Fruit fly (Drosophila melanogaster) whole organism, embryonic: ENCODE data around the gene Cpsf73.

Experiments
- Aef1 ChIP-seq: fragments of 200-800 bp; sonication (Bioruptor generic); IDR thresholded peaks from 3 replicates; pipeline ENCODE4 v1.3.6; 2022; ENCODE audit warnings: missing biosample characterization, missing genetic modification characterization
- Atf-2 ChIP-seq: fragments of 200-800 bp; sonication (Bioruptor generic); optimal IDR thresholded peaks from 2 replicates; lab custom pipeline; 2016; ENCODE audit warnings: missing biosample characterization, missing genetic modification characterization
- CG12071 ChIP-seq: fragments of 200-800 bp; sonication (Bioruptor generic); optimal IDR thresholded peaks from 3 replicates; lab custom pipeline; 2018; ENCODE audit warnings: missing biosample characterization, mild to moderate bottlenecking, missing genetic modification characterization
- CG12659 ChIP-seq: fragments of 200-800 bp; sonication (Bioruptor generic); optimal IDR thresholded peaks from 3 replicates; lab custom pipeline; 2017; ENCODE audit warnings: mild to moderate bottlenecking, missing biosample characterization, missing genetic modification reagents, missing genetic modification characterization
- CG12744 ChIP-seq: fragments of 200-800 bp; sonication (Bioruptor generic); optimal IDR thresholded peaks from 2 replicates; lab custom pipeline; 2016; ENCODE audit warnings: missing biosample characterization, missing genetic modification characterization
- CG13424 ChIP-seq: fragments of 200-800 bp; sonication (Bioruptor generic); optimal IDR thresholded peaks from 2 replicates; lab custom pipeline; 2019; ENCODE audit warnings: missing biosample characterization, mild to moderate bottlenecking, missing genetic modification characterization, moderate library complexity
- CG13624 ChIP-seq: fragments of 200-800 bp; sonication (Bioruptor generic); optimal IDR thresholded peaks from 2 replicates; lab custom pipeline; 2016; ENCODE audit warnings: missing biosample characterization, missing genetic modification characterization
- CG1529 ChIP-seq: fragments of 200-800 bp; sonication (Bioruptor generic); optimal IDR thresholded peaks from 3 replicates; lab custom pipeline; 2018; ENCODE audit warnings: missing biosample characterization, missing genetic modification characterization
- CG1602 ChIP-seq: fragments of 200-800 bp; sonication (Bioruptor generic); optimal IDR thresholded peaks from 3 replicates; lab custom pipeline; 2016; ENCODE audit warnings: missing biosample characterization, missing genetic modification characterization
- CG17829 ChIP-seq: fragments of 200-800 bp; optimal IDR thresholded peaks from 2 replicates; lab custom pipeline; 2019; ENCODE audit warnings: missing biosample characterization, mild to moderate bottlenecking, missing genetic modification characterization, moderate library complexity
- CG18011 ChIP-seq: fragments of 200-800 bp; sonication (Bioruptor generic); optimal IDR thresholded peaks from 2 replicates; lab custom pipeline; 2017; ENCODE audit warnings: missing biosample characterization, missing genetic modification characterization, mild to moderate bottlenecking, moderate library complexity, missing genotype
- CG30431 ChIP-seq: fragments of 200-800 bp; sonication (Bioruptor generic); optimal IDR thresholded peaks from 2 replicates; lab custom pipeline; 2017; ENCODE audit warnings: missing biosample characterization, missing genetic modification characterization
- CG3065 ChIP-seq: fragments of 200-800 bp; sonication (Bioruptor generic); optimal IDR thresholded peaks from 2 replicates; lab custom pipeline; 2016; ENCODE audit warnings: missing biosample characterization, missing genetic modification characterization
- CG6813 ChIP-seq: fragments of 200-800 bp; sonication (Bioruptor generic); optimal IDR thresholded peaks from 2 replicates; lab custom pipeline; 2017; ENCODE audit warnings: missing biosample characterization, missing genetic modification characterization, mild to moderate bottlenecking, moderate library complexity, missing genetic modification reagents
- CG8089 ChIP-seq: fragments of 200-800 bp; sonication (Bioruptor generic); optimal IDR thresholded peaks from 3 replicates; lab custom pipeline; 2016; ENCODE audit warnings: missing biosample characterization, missing genetic modification characterization
- CG8290 ChIP-seq, 3 experiments: fragments of 200-800 bp; sonication (Bioruptor generic); optimal IDR thresholded peaks; 2 replicates each; lab custom pipeline; 2016 to 2019; ENCODE audit warnings: missing biosample characterization in 3 of 3, missing genetic modification characterization in 3 of 3, mild to moderate bottlenecking in 2 of 3, moderate library complexity in 1 of 3
- CG8924 ChIP-seq: fragments of 200-800 bp; optimal IDR thresholded peaks from 3 replicates; lab custom pipeline; 2019; ENCODE audit warnings: missing biosample characterization, mild to moderate bottlenecking, missing genetic modification characterization, moderate library complexity
- Deaf1 ChIP-seq: fragments of 200-800 bp; optimal IDR thresholded peaks from 3 replicates; lab custom pipeline; 2019; ENCODE audit warnings: missing biosample characterization, mild to moderate bottlenecking, missing genetic modification characterization, moderate library complexity
- H15 ChIP-seq: fragments of 200-800 bp; sonication (Bioruptor generic); IDR thresholded peaks from 3 replicates; pipeline ENCODE4 v1.3.6; 2022; ENCODE audit warnings: missing biosample characterization, missing genetic modification characterization
- HHEX ChIP-seq: fragments of 200-800 bp; sonication (Bioruptor generic); optimal IDR thresholded peaks from 3 replicates; lab custom pipeline; 2017; ENCODE audit warnings: missing biosample characterization, mild to moderate bottlenecking, missing genetic modification characterization, missing genetic modification reagents
- HLH3B ChIP-seq: fragments of 200-800 bp; sonication (Bioruptor generic); IDR thresholded peaks from 2 replicates; pipeline ENCODE4 v1.3.6; 2022; ENCODE audit warnings: missing biosample characterization, missing genetic modification characterization
- MESR4 ChIP-seq: fragments of 200-800 bp; sonication (Bioruptor generic); optimal IDR thresholded peaks from 2 replicates; lab custom pipeline; 2018; ENCODE audit warnings: missing biosample characterization, mild to moderate bottlenecking, missing genetic modification characterization, moderate library complexity
- MTF-1 ChIP-seq: fragments of 200-800 bp; sonication (Bioruptor generic); optimal IDR thresholded peaks from 2 replicates; lab custom pipeline; 2018; ENCODE audit warnings: missing biosample characterization, mild to moderate bottlenecking, missing genetic modification characterization, borderline replicate concordance
- Med ChIP-seq: fragments of 200-800 bp; sonication (Bioruptor generic); peaks from one replicate; lab custom pipeline; 2016; ENCODE audit warnings: missing biosample characterization, missing genetic modification characterization, mild to moderate bottlenecking, inconsistent platforms, moderate library complexity
- Myb ChIP-seq: fragments of 200-800 bp; sonication (Bioruptor generic); optimal IDR thresholded peaks from 2 replicates; lab custom pipeline; 2016; ENCODE audit warnings: missing biosample characterization, missing genetic modification characterization
- NK7.1 ChIP-seq: fragments of 200-800 bp; sonication (Bioruptor generic); optimal IDR thresholded peaks from 3 replicates; lab custom pipeline; 2016; ENCODE audit warnings: missing biosample characterization, missing genetic modification characterization
- Oaz ChIP-seq: fragments of 200-800 bp; sonication (Bioruptor generic); IDR thresholded peaks from 2 replicates; pipeline ENCODE4 v1.3.6; 2022; ENCODE audit warnings: missing biosample characterization, missing genetic modification characterization
- Sry-δ ChIP-seq: fragments of 200-800 bp; sonication (Bioruptor generic); optimal IDR thresholded peaks from 2 replicates; lab custom pipeline; 2016; ENCODE audit warnings: missing biosample characterization, missing genetic modification characterization
- Ssrp ChIP-seq: fragments of 200-800 bp; sonication (Bioruptor generic); optimal IDR thresholded peaks from 2 replicates; lab custom pipeline; 2018; ENCODE audit warnings: missing biosample characterization, mild to moderate bottlenecking, missing genetic modification characterization, moderate library complexity
- Tbp ChIP-seq: fragments of >200 bp; optimal IDR thresholded peaks from 2 replicates; lab custom pipeline; 2018; ENCODE audit warnings: missing biosample characterization, missing genetic modification characterization
- bsh ChIP-seq, 2 experiments: fragments of 200-800 bp; sonication (Bioruptor generic); optimal IDR thresholded peaks; 2 replicates each; lab custom pipeline; 2017 to 2018; ENCODE audit warnings: mild to moderate bottlenecking in 2 of 2, missing biosample characterization in 2 of 2, missing genetic modification characterization in 2 of 2, moderate library complexity in 1 of 2
- btn ChIP-seq: fragments of 200-800 bp; sonication (Bioruptor generic); optimal IDR thresholded peaks from 2 replicates; lab custom pipeline; 2016; ENCODE audit warnings: missing biosample characterization, missing genetic modification characterization
- ci ChIP-seq: fragments of 200-800 bp; sonication (Bioruptor generic); IDR thresholded peaks from 3 replicates; pipeline ENCODE4 v1.3.6; 2022; ENCODE audit warnings: missing biosample characterization, missing genetic modification characterization
- danr ChIP-seq: fragments of 200-800 bp; sonication (Bioruptor generic); IDR thresholded peaks from 2 replicates; pipeline ENCODE4 v1.3.6; 2022; ENCODE audit warnings: missing biosample characterization, missing genetic modification characterization
- ems ChIP-seq: fragments of 200-800 bp; sonication (Bioruptor generic); optimal IDR thresholded peaks from 3 replicates; lab custom pipeline; 2016; ENCODE audit warnings: missing biosample characterization, missing genetic modification characterization
- exex ChIP-seq: fragments of 200-800 bp; sonication (Bioruptor generic); optimal IDR thresholded peaks from 4 replicates; lab custom pipeline; 2018; ENCODE audit warnings: missing biosample characterization, mild to moderate bottlenecking, missing genetic modification characterization, moderate library complexity
- fu2 ChIP-seq: fragments of 200-800 bp; sonication (Bioruptor generic); optimal IDR thresholded peaks from 2 replicates; lab custom pipeline; 2016; ENCODE audit warnings: missing biosample characterization, missing genetic modification characterization
- insv ChIP-seq, 2 experiments: fragments of 200-800 bp; sonication (Bioruptor generic); optimal IDR thresholded peaks; 3 replicates each; lab custom pipeline; 2016 to 2018; ENCODE audit warnings: missing biosample characterization in 2 of 2, missing genetic modification characterization in 2 of 2
- kni ChIP-seq: fragments of 200-800 bp; sonication (Bioruptor generic); optimal IDR thresholded peaks from 3 replicates; lab custom pipeline; 2017; ENCODE audit warnings: mild to moderate bottlenecking, missing biosample characterization, missing genetic modification reagents, missing genetic modification characterization
- lola ChIP-seq, 3 experiments: fragments of >200 bp in 2 of 3; fragments of 200-800 bp in 1 of 3; sonication (Bioruptor generic) in 1 of 3; optimal IDR thresholded peaks; 2 replicates each; lab custom pipeline; 2017 to 2019; ENCODE audit warnings: missing biosample characterization in 3 of 3, missing genetic modification characterization in 3 of 3, mild to moderate bottlenecking in 1 of 3, moderate library complexity in 1 of 3
- lov ChIP-seq, 2 experiments: fragments of 200-800 bp in 1 of 2; fragments of >200 bp in 1 of 2; sonication (Bioruptor generic) in 1 of 2; IDR thresholded peaks in 1 of 2; optimal IDR thresholded peaks in 1 of 2; 2 replicates in 1 of 2; 3 replicates in 1 of 2; pipeline versions ENCODE4 v1.3.6 to Lab custom; 2017 to 2022; ENCODE audit warnings: missing biosample characterization in 1 of 2, missing genetic modification characterization in 1 of 2
- nmo ChIP-seq: fragments of 200-800 bp; sonication (Bioruptor generic); optimal IDR thresholded peaks from 2 replicates; lab custom pipeline; 2018; ENCODE audit warnings: missing biosample characterization, mild to moderate bottlenecking, missing genetic modification characterization, moderate library complexity
- nom ChIP-seq: fragments of 200-800 bp; sonication (Bioruptor generic); optimal IDR thresholded peaks from 2 replicates; lab custom pipeline; 2017; ENCODE audit warnings: missing biosample characterization, missing genetic modification characterization, mild to moderate bottlenecking, moderate library complexity, missing genetic modification reagents
- schlank ChIP-seq: fragments of 200-800 bp; sonication (Bioruptor generic); optimal IDR thresholded peaks from 2 replicates; lab custom pipeline; 2018; ENCODE audit warnings: missing biosample characterization, mild to moderate bottlenecking, missing genetic modification characterization
- sens-2 ChIP-seq: fragments of 200-800 bp; sonication (Bioruptor generic); IDR thresholded peaks from 2 replicates; pipeline ENCODE4 v1.3.6; 2022; ENCODE audit warnings: missing biosample characterization, missing genetic modification characterization
- slou ChIP-seq: fragments of 200-800 bp; sonication (Bioruptor generic); optimal IDR thresholded peaks from 3 replicates; lab custom pipeline; 2016; ENCODE audit warnings: missing biosample characterization, missing genetic modification characterization
- sna ChIP-seq: fragments of 200-800 bp; sonication (Bioruptor generic); IDR thresholded peaks from 2 replicates; pipeline ENCODE4 v1.3.6; 2022; ENCODE audit warnings: missing biosample characterization, missing genetic modification characterization; ENCODE audit not compliant: partially characterized antibody
- tll ChIP-seq, 2 experiments: fragments of 200-800 bp in 1 of 2; fragments of >200 bp in 1 of 2; sonication (Bioruptor generic) in 1 of 2; optimal IDR thresholded peaks; 2 replicates each; lab custom pipeline; 2017 to 2019; ENCODE audit warnings: missing biosample characterization in 2 of 2, missing genetic modification characterization in 2 of 2, mild to moderate bottlenecking in 1 of 2, moderate library complexity in 1 of 2
- trem ChIP-seq: fragments of 200-800 bp; optimal IDR thresholded peaks from 3 replicates; lab custom pipeline; 2019; ENCODE audit warnings: missing biosample characterization, mild to moderate bottlenecking, missing genetic modification characterization, moderate library complexity
- unpg ChIP-seq: fragments of 200-800 bp; sonication (Bioruptor generic); optimal IDR thresholded peaks from 3 replicates; lab custom pipeline; 2018; ENCODE audit warnings: missing biosample characterization, mild to moderate bottlenecking, missing genetic modification characterization, moderate library complexity

The Cpsf73 gene

DNA sequence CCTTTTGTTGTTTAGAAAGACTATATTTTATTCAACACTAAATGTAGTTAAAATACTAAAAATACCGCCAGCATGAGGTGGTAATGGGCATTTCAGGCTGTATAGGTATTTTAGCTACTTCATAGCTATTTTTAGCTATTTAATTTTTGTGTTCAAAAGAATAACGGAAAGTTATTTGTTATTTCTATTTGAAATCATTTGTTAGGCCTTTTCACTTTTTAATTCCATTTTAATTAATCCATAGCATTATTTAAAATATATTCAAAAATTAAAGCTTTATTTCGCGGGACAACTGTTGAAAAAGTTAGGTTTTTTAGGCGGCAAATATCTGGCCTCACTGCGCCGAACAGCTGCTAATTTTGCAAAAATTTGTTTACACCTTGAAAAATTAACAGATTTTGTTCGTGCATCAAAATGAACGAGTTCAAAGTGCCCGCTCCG, 14.2 kb upstream of the Cpsf73 start, which contains the start of the genes dind and CG7706 (continued):
- TF ChIP-seq Tbp (GFP tag; lab: Kevin White, UChicago) (no peak), MESR4 (GFP tag; lab: Kevin White, UChicago) (no peak), CG8089 (GFP tag; lab: Kevin White, UChicago) (no peak), CG3065 (GFP tag; lab: Kevin White, UChicago) (no peak), Aef1 (GFP tag; lab: Robert Waterston, UW) (no peak), CG12071 (no peak), danr (GFP tag; lab: Robert Waterston, UW) (no peak), CG13424 (tag; lab: Kevin White, UChicago) (no peak), sna (no peak), CG1529 (GFP tag; lab: Kevin White, UChicago) (no peak), insv (GFP tag; optimal IDR thresholded peaks at IDR 0.05; lab: Kevin White, UChicago) (no peak), CG13624 (no peak), HHEX (GFP tag; lab: Kevin White, UChicago) (no peak), nom (GFP tag; lab: Kevin White, UChicago) (no peak), NK7.1 (GFP tag; lab: Kevin White, UChicago) (no peak), CG1602 (GFP tag; lab: Kevin White, UChicago) (no peak), Med (peak; percentile 3), CG8290 (GFP tag; optimal IDR thresholded peaks at IDR 0.05; lab: Kevin White, UChicago) (no peak), CG8290 (tag; optimal IDR thresholded peaks at IDR 0.05; lab: Kevin White, UChicago) (no peak), Sry-δ (GFP tag; lab: Kevin White, UChicago) (no peak), CG12659 (peak; percentile 47), exex (tag; lab: Kevin White, UChicago) (no peak), CG30431 (GFP tag; lab: Kevin White, UChicago) (no peak), CG18011 (GFP tag; lab: Kevin White, UChicago) (peak; percentile 42), kni (no peak), sens-2 (GFP tag; lab: Robert Waterston, UW) (no peak), schlank (tag; lab: Kevin White, UChicago) (no peak), Oaz (GFP tag; lab: Robert Waterston, UW) (no peak), Atf-2 (GFP tag; lab: Kevin White, UChicago) (no peak), Ssrp (tag; lab: Kevin White, UChicago) (no peak), btn (GFP tag; lab: Kevin White, UChicago) (no peak), nmo (peak; percentile 81), bsh (GFP tag; optimal IDR thresholded peaks at IDR 0.05; lab: Kevin White, UChicago) (no peak), tll (GFP tag; optimal IDR thresholded peaks at IDR 0.05; lab: Kevin White, UChicago) (no peak), unpg (no peak), Myb (GFP tag; lab: Kevin White, UChicago) (no peak), Deaf1 (tag; lab: Kevin White, UChicago) (no peak), H15 (GFP tag; lab: Robert Waterston, UW) (no peak), MTF-1 (no peak), lola (GFP tag; optimal IDR thresholded peaks at IDR 0.05; lab: Kevin White, UChicago) (no peak), CG8924 (tag; lab: Kevin White, UChicago) (peak; percentile 4), HLH3B (GFP tag; lab: Robert Waterston, UW) (no peak), CG6813 (GFP tag; lab: Kevin White, UChicago) (no peak), trem (tag; lab: Kevin White, UChicago) (peak; percentile 70), CG12744 (no peak), lov (optimal IDR thresholded peaks at IDR 0.05; lab: Kevin White, UChicago) (no peak), lov (GFP tag; IDR thresholded peaks at IDR 0.05; lab: Robert Waterston, UW) (no peak), fu2 (GFP tag; lab: Kevin White, UChicago) (no peak), CG17829 (tag; lab: Kevin White, UChicago) (peak; percentile 15), slou (GFP tag; lab: Kevin White, UChicago) (no peak), ems (GFP tag; lab: Kevin White, UChicago) (no peak), ci (GFP tag; lab: Robert Waterston, UW) (no peak)
